Worm (Caenorhabditis elegans) whole organism, L4 larva: ENCODE measurements around the gene C26E1.1.

Experiments used
- F26F4.8 ChIP-seq: fragments of 200-800 bp; sonication (Bioruptor generic); conservative IDR thresholded peaks from 2 replicates; pipeline ENCODE4 v1.3.6; 2022; ENCODE audit warnings: missing genetic modification characterization, missing compliant biosample characterization
- F49E8.2 ChIP-seq: sonication (generic microtip); optimal IDR thresholded peaks from 2 replicates; lab custom pipeline; 2016; ENCODE audit warnings: missing compliant biosample characterization, mild to moderate bottlenecking, missing genetic modification characterization, borderline replicate concordance
- T20F7.1 ChIP-seq: fragments of 200-800 bp; sonication (Bioruptor generic); optimal IDR thresholded peaks from 2 replicates; lab custom pipeline; 2018; ENCODE audit warnings: mild to moderate bottlenecking, missing genetic modification characterization, missing compliant biosample characterization
- T26A8.4 ChIP-seq: fragments of 200-800 bp; sonication (Bioruptor generic); IDR thresholded peaks from 2 replicates; pipeline ENCODE4 v1.3.6; 2022; ENCODE audit warnings: missing genetic modification characterization, missing compliant biosample characterization
- Y5F2A.4 ChIP-seq: fragments of 200-800 bp; sonication (Bioruptor generic); optimal IDR thresholded peaks from 2 replicates; lab custom pipeline; 2018; ENCODE audit warnings: mild to moderate bottlenecking, missing genetic modification characterization, missing compliant biosample characterization
- ZK337.2 ChIP-seq: fragments of 200-800 bp; sonication (Bioruptor generic); IDR thresholded peaks from 2 replicates; pipeline ENCODE4 v1.3.6; 2022; ENCODE audit warnings: missing genetic modification reagents, missing genetic modification characterization, missing compliant biosample characterization
- aha-1 ChIP-seq: fragments of 150-350 bp; peaks from one replicate; lab custom pipeline; 2014; ENCODE audit warnings: missing biosample characterization, missing genetic modification characterization
- daf-12 ChIP-seq: fragments of 150-350 bp; optimal IDR thresholded peaks from 2 replicates; lab custom pipeline; 2014; ENCODE audit warnings: missing biosample characterization, missing genetic modification reagents, missing genetic modification characterization
- daf-16 ChIP-seq, 3 experiments: sonication (generic microtip); optimal IDR thresholded peaks; 2 replicates each; lab custom pipeline; 2016 to 2017; ENCODE audit warnings: missing genetic modification characterization in 3 of 3, missing genetic modification reagents in 3 of 3, mild to moderate bottlenecking in 2 of 3, missing compliant biosample characterization in 2 of 3, missing biosample characterization in 1 of 3, moderate library complexity in 1 of 3
- dmd-6 ChIP-seq: fragments of 200-800 bp; sonication (Bioruptor generic); IDR thresholded peaks from 2 replicates; pipeline ENCODE4 v1.3.6; 2022; ENCODE audit warnings: missing genetic modification reagents, missing genetic modification characterization, missing compliant biosample characterization
- dpl-1 ChIP-seq: fragments of 150-350 bp; optimal IDR thresholded peaks from 2 replicates; lab custom pipeline; 2014; ENCODE audit warnings: missing biosample characterization, missing genetic modification reagents, missing genetic modification characterization
- dve-1 ChIP-seq: sonication (generic microtip); optimal IDR thresholded peaks from 2 replicates; lab custom pipeline; 2017; ENCODE audit warnings: antibody characterized with exemption, mild to moderate bottlenecking, missing genetic modification characterization, missing compliant biosample characterization; ENCODE audit not compliant: insufficient read depth
- fkh-10 ChIP-seq: fragments of 150-350 bp; optimal IDR thresholded peaks from 2 replicates; lab custom pipeline; 2014; ENCODE audit warnings: missing biosample characterization, missing genetic modification reagents, missing genetic modification characterization
- gei-8 ChIP-seq: fragments of 200-800 bp; sonication (Bioruptor generic); optimal IDR thresholded peaks from 2 replicates; lab custom pipeline; 2018; ENCODE audit warnings: mild to moderate bottlenecking, missing genetic modification characterization, missing compliant biosample characterization
- hlh-11 ChIP-seq: fragments of 200-800 bp; sonication (Bioruptor generic); optimal IDR thresholded peaks from 2 replicates; lab custom pipeline; 2018; ENCODE audit warnings: mild to moderate bottlenecking, missing genetic modification characterization, missing compliant biosample characterization
- jun-1 ChIP-seq: fragments of 150-350 bp; optimal IDR thresholded peaks from 2 replicates; lab custom pipeline; 2014; ENCODE audit warnings: missing biosample characterization, missing genetic modification reagents, missing genetic modification characterization
- lim-7 ChIP-seq: fragments of 200-800 bp; sonication (Bioruptor generic); IDR thresholded peaks from 2 replicates; pipeline ENCODE4 v1.3.6; 2022; ENCODE audit warnings: missing genetic modification characterization, missing compliant biosample characterization
- lir-3 ChIP-seq: sonication (generic microtip); optimal IDR thresholded peaks from 2 replicates; lab custom pipeline; 2016; ENCODE audit warnings: mild to moderate bottlenecking, missing genetic modification characterization, missing compliant biosample characterization
- lsy-2 ChIP-seq, 2 experiments: fragments of 150-350 bp in 1 of 2; sonication (generic microtip) in 1 of 2; optimal IDR thresholded peaks; 2 replicates each; lab custom pipeline; 2014 to 2017; ENCODE audit warnings: missing biosample characterization in 2 of 2, missing genetic modification characterization in 2 of 2
- madf-5 ChIP-seq, 2 experiments: fragments of 200-800 bp; sonication (Bioruptor generic); IDR thresholded peaks; 2 replicates each; pipeline ENCODE4 v1.3.6; 2022; ENCODE audit warnings: missing compliant biosample characterization in 2 of 2, missing genetic modification characterization in 2 of 2
- mdl-1 ChIP-seq, 2 experiments: fragments of 150-350 bp in 1 of 2; sonication (generic microtip) in 1 of 2; optimal IDR thresholded peaks; 2 replicates each; lab custom pipeline; 2014 to 2017; ENCODE audit warnings: missing biosample characterization in 2 of 2, missing genetic modification characterization in 2 of 2
- mdt-29 ChIP-seq: fragments of 200-800 bp; sonication (Bioruptor generic); IDR thresholded peaks from 2 replicates; pipeline ENCODE4 v1.3.6; 2022; ENCODE audit warnings: missing genetic modification reagents, missing genetic modification characterization, missing compliant biosample characterization
- mep-1 ChIP-seq: fragments of 150-350 bp; sonication (generic microtip); optimal IDR thresholded peaks from 3 replicates; lab custom pipeline; 2014; ENCODE audit warnings: missing biosample characterization, missing genetic modification characterization
- nhr-111 ChIP-seq: fragments of 200-800 bp; sonication (Bioruptor generic); optimal IDR thresholded peaks from 2 replicates; lab custom pipeline; 2018; ENCODE audit warnings: mild to moderate bottlenecking, missing genetic modification characterization, missing compliant biosample characterization
- nhr-25 ChIP-seq: sonication (generic microtip); optimal IDR thresholded peaks from 2 replicates; lab custom pipeline; 2017; ENCODE audit warnings: missing genetic modification characterization, mild to moderate bottlenecking, missing compliant biosample characterization, antibody characterized with exemption, moderate library complexity, borderline replicate concordance; ENCODE audit not compliant: insufficient read depth
- nhr-28 ChIP-seq: fragments of 150-350 bp; optimal IDR thresholded peaks from 2 replicates; lab custom pipeline; 2014; ENCODE audit warnings: missing biosample characterization, missing genetic modification characterization
- nhr-76 ChIP-seq: fragments of 150-350 bp; optimal IDR thresholded peaks from 2 replicates; lab custom pipeline; 2014; ENCODE audit warnings: missing biosample characterization, missing genetic modification characterization
- pha-4 ChIP-seq, 2 experiments: fragments of 150-350 bp in 1 of 2; fragments of 200-800 bp in 1 of 2; sonication (Bioruptor generic) in 1 of 2; IDR thresholded peaks in 1 of 2; optimal IDR thresholded peaks in 1 of 2; 2 replicates each; pipeline versions ENCODE4 v1.3.6 to Lab custom; 2014 to 2022; ENCODE audit warnings: missing genetic modification characterization in 2 of 2, missing genetic modification reagents in 2 of 2, missing biosample characterization in 1 of 2, missing compliant biosample characterization in 1 of 2
- php-3 ChIP-seq: fragments of 200-800 bp; sonication (Bioruptor generic); IDR thresholded peaks from 2 replicates; pipeline ENCODE4 v1.3.6; 2022; ENCODE audit warnings: missing genetic modification reagents, missing genetic modification characterization, missing compliant biosample characterization
- pqm-1 ChIP-seq: sonication (generic microtip); optimal IDR thresholded peaks from 2 replicates; lab custom pipeline; 2017; ENCODE audit warnings: missing biosample characterization, missing genetic modification characterization
- set-16 ChIP-seq: fragments of 200-800 bp; sonication (Bioruptor generic); IDR thresholded peaks from 2 replicates; pipeline ENCODE4 v1.3.6; 2022; ENCODE audit warnings: missing genetic modification reagents, missing genetic modification characterization, missing compliant biosample characterization
- skn-1 ChIP-seq: fragments of 150-350 bp; optimal IDR thresholded peaks from 2 replicates; lab custom pipeline; 2014; ENCODE audit warnings: missing biosample characterization, missing genetic modification characterization
- spr-1 ChIP-seq: sonication (generic microtip); optimal IDR thresholded peaks from 2 replicates; lab custom pipeline; 2016; ENCODE audit warnings: mild to moderate bottlenecking, missing genetic modification characterization, missing compliant biosample characterization
- spr-3 ChIP-seq: fragments of 200-800 bp; sonication (Bioruptor generic); optimal IDR thresholded peaks from 2 replicates; lab custom pipeline; 2018; ENCODE audit warnings: mild to moderate bottlenecking, missing genetic modification characterization, missing compliant biosample characterization
- tag-97 ChIP-seq: fragments of 200-800 bp; sonication (Bioruptor generic); IDR thresholded peaks from 2 replicates; pipeline ENCODE4 v1.3.6; 2022; ENCODE audit warnings: missing genetic modification characterization, missing compliant biosample characterization
- zfp-3 ChIP-seq: fragments of 200-800 bp; sonication (Bioruptor generic); conservative IDR thresholded peaks from 2 replicates; pipeline ENCODE4 v1.3.6; 2022; ENCODE audit warnings: missing genetic modification reagents, missing genetic modification characterization, missing compliant biosample characterization

The C26E1.1 gene

ce11 chrV:13269228-13269630 lies 28.1 kb upstream of the C26E1.1 start (continued):
- TF ChIP-seq F49E8.2 (tag; lab: Kevin White, UChicago): no peak
- no peak for TF ChIP-seq spr-3 (GFP tag; lab: Kevin White, UChicago)
- no peak for TF ChIP-seq zfp-3 (GFP tag; lab: Robert Waterston, UW)
- peak; percentile 87 for TF ChIP-seq dve-1
- TF ChIP-seq jun-1 (tag; lab: Kevin White, UChicago): peak; percentile 41
- peak; percentile 85 for TF ChIP-seq hlh-11 (tag; lab: Kevin White, UChicago)
- no peak for TF ChIP-seq mep-1
- TF ChIP-seq mdt-29 (GFP tag; lab: Robert Waterston, UW): 0 out of 2 replicates have a peak, but pooled peaks have one; percentile 46
- peak; percentile 81 for TF ChIP-seq pqm-1
- TF ChIP-seq pha-4 (GFP tag; IDR thresholded peaks at IDR 0.05; lab: Robert Waterston, UW): no peak; the same call in 1 of the 2 replicates
- no peak for TF ChIP-seq pha-4 (tag; optimal IDR thresholded peaks at IDR 0.05; lab: Kevin White, UChicago)
- peak; percentile 39 for TF ChIP-seq T20F7.1 (GFP tag; lab: Kevin White, UChicago)
- no peak for TF ChIP-seq skn-1 (tag; lab: Kevin White, UChicago)
- TF ChIP-seq dmd-6 (GFP tag; lab: Robert Waterston, UW): peak; percentile 82
- TF ChIP-seq F26F4.8: no peak
- TF ChIP-seq lim-7 (GFP tag; lab: Robert Waterston, UW): no peak
- TF ChIP-seq gei-8: peak; percentile 42
- no peak for TF ChIP-seq lir-3 (tag; lab: Kevin White, UChicago)
- no peak for TF ChIP-seq spr-1 (tag; lab: Kevin White, UChicago)
- TF ChIP-seq nhr-76 (tag; lab: Kevin White, UChicago): no peak

- TF ChIP-seq lir-3 (tag; lab: Kevin White, UChicago) (no peak), jun-1 (tag; lab: Kevin White, UChicago) (no peak), aha-1 (tag; lab: Kevin White, UChicago) (peak; percentile 90), T26A8.4 (GFP tag; lab: Robert Waterston, UW) (no peak), fkh-10 (GFP tag; lab: Kevin White, UChicago) (no peak), ZK337.2 (GFP tag; lab: Robert Waterston, UW) (no peak), nhr-25 (tag; lab: Kevin White, UChicago) (no peak), nhr-111 (GFP tag; lab: Kevin White, UChicago) (no peak)
Measured at ce11 chrV:13272275-13272674, 25.0 kb upstream of the C26E1.1 start.

ce11 chrV:13273302-13273701 lies 24.0 kb upstream of the C26E1.1 start:
- TF ChIP-seq set-16 (GFP tag; lab: Robert Waterston, UW): no peak
- no peak for TF ChIP-seq lir-3 (tag; lab: Kevin White, UChicago)
- TF ChIP-seq daf-16 (GFP tag; optimal IDR thresholded peaks at IDR 0.05; lab: Kevin White, UChicago): no peak
- peak; percentile 83 for TF ChIP-seq daf-16 (tag; optimal IDR thresholded peaks at IDR 0.05; lab: Kevin White, UChicago)
- TF ChIP-seq nhr-28 (tag; lab: Kevin White, UChicago): peak; percentile 20
- TF ChIP-seq mdl-1 (tag; optimal IDR thresholded peaks at IDR 0.05; lab: Kevin White, UChicago): no peak
- no peak for TF ChIP-seq Y5F2A.4 (GFP tag; lab: Kevin White, UChicago)
- TF ChIP-seq dpl-1 (GFP tag; lab: Kevin White, UChicago): no peak
- 0 out of 2 replicates have a peak, but pooled peaks have one; percentile 11 for TF ChIP-seq php-3 (GFP tag; lab: Robert Waterston, UW)
- TF ChIP-seq daf-12: no peak
- peak; percentile 25 for TF ChIP-seq dve-1
- TF ChIP-seq madf-5 (GFP tag; IDR thresholded peaks at IDR 0.05; lab: Robert Waterston, UW): no peak

ce11 chrV:13274615-13275014 lies 22.7 kb upstream of the C26E1.1 start:
- peak in 1 of 2 experiments; percentile 20 for TF ChIP-seq lsy-2 (tag; optimal IDR thresholded peaks at IDR 0.05; lab: Kevin White, UChicago)
- peak; percentile 64 for TF ChIP-seq dmd-6 (GFP tag; lab: Robert Waterston, UW)
- TF ChIP-seq nhr-28 (tag; lab: Kevin White, UChicago): peak; percentile 50
- peak; percentile 48 for TF ChIP-seq pqm-1
- TF ChIP-seq tag-97 (GFP tag; lab: Robert Waterston, UW): no peak
- peak; percentile 77 for TF ChIP-seq php-3 (GFP tag; lab: Robert Waterston, UW)
- no peak for TF ChIP-seq daf-16 (GFP tag; optimal IDR thresholded peaks at IDR 0.05; lab: Kevin White, UChicago)
- peak; percentile 54 for TF ChIP-seq daf-16 (tag; optimal IDR thresholded peaks at IDR 0.05; lab: Kevin White, UChicago)
- TF ChIP-seq fkh-10 (GFP tag; lab: Kevin White, UChicago): no peak
- peak; percentile 16 for TF ChIP-seq hlh-11 (tag; lab: Kevin White, UChicago)
